Fruit fly (Drosophila melanogaster) whole organism, adult: ENCODE measurements around the gene rols.

Source experiments
- CG1620 ChIP-seq: fragments of 200-800 bp; sonication (Bioruptor generic); optimal IDR thresholded peaks from 2 replicates; lab custom pipeline; 2016; ENCODE audit warnings: missing biosample characterization, missing genetic modification characterization
- CG7045 ChIP-seq: fragments of 200-800 bp; sonication (Bioruptor generic); optimal IDR thresholded peaks from 2 replicates; lab custom pipeline; 2017; ENCODE audit warnings: missing biosample characterization, mild to moderate bottlenecking, missing genetic modification characterization
- Clk ChIP-seq: fragments of 200-800 bp; sonication (Bioruptor generic); optimal IDR thresholded peaks from 2 replicates; lab custom pipeline; 2017; ENCODE audit warnings: missing biosample characterization, missing genetic modification characterization
- Crg-1 ChIP-seq: fragments of 200-800 bp; sonication (Bioruptor generic); optimal IDR thresholded peaks from 2 replicates; lab custom pipeline; 2016; ENCODE audit warnings: missing biosample characterization, missing genetic modification characterization
- Hr96 ChIP-seq: fragments of 200-800 bp; sonication (Bioruptor generic); optimal IDR thresholded peaks from 2 replicates; lab custom pipeline; 2016; ENCODE audit warnings: missing biosample characterization, missing genetic modification characterization
- cnc ChIP-seq, 2 experiments: fragments of >200 bp; optimal IDR thresholded peaks; 2 replicates each; lab custom pipeline; 2017
- kay ChIP-seq: fragments of 200-800 bp; sonication (Bioruptor generic); peaks from one replicate; lab custom pipeline; 2016; ENCODE audit warnings: missing biosample characterization, missing genetic modification characterization, borderline replicate concordance
- pad ChIP-seq: fragments of 200-800 bp; sonication (Bioruptor generic); optimal IDR thresholded peaks from 3 replicates; lab custom pipeline; 2017; ENCODE audit warnings: missing biosample characterization, missing genetic modification characterization, mild to moderate bottlenecking, moderate library complexity, missing genetic modification reagents
- tj ChIP-seq: fragments of 200-800 bp; sonication (Bioruptor generic); optimal IDR thresholded peaks from 3 replicates; lab custom pipeline; 2017; ENCODE audit warnings: missing biosample characterization, mild to moderate bottlenecking, missing genetic modification characterization, moderate library complexity

DNA sequence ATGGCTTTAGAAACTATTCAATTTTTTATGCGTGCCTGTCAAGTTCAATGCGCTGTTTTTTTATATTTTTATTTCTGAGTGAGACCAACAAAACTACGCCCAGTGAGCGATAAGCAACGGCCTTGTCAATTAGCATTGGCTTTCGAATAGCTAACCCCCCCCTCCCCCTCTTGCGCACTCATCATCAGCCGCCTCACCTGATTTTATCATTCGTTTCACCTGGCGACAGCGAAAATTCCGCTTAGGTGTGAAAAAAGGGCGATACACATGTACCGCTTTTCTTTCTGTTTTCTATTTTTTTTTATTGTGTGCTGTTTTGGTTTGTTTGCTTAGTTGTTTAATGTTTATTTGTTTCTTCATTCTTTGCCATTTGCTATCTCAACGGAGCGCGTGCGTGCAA, 10.3 kb upstream of the rols start:
- TF ChIP-seq cnc (optimal IDR thresholded peaks at IDR 0.05; lab: Kevin White, UChicago) (no peak), Crg-1 (GFP tag; lab: Kevin White, UChicago) (no peak), Hr96 (no peak), CG7045 (GFP tag; lab: Kevin White, UChicago) (peak; percentile 38), CG1620 (GFP tag; lab: Kevin White, UChicago) (peak; percentile 17), kay (GFP tag; lab: Kevin White, UChicago) (no peak), pad (no peak), Clk (GFP tag; lab: Kevin White, UChicago) (no peak), tj (GFP tag; lab: Kevin White, UChicago) (peak; percentile 95)
